Worm (Caenorhabditis elegans): ENCODE results near the gene D2096.13.

- no peak for TF ChIP-seq tbx-11 (GFP tag; IDR thresholded peaks at IDR 0.05)
- no peak for TF ChIP-seq hmg-4 (GFP tag; optimal IDR thresholded peaks at IDR 0.05)
- TF ChIP-seq ets-7 (tag; optimal IDR thresholded peaks at IDR 0.05), result no peak
- TF ChIP-seq flt-1 (GFP tag; IDR thresholded peaks at IDR 0.05), result no peak
- no peak for TF ChIP-seq scrt-1 (GFP tag; IDR thresholded peaks at IDR 0.05)
- no peak for TF ChIP-seq tbx-37 (GFP tag; conservative IDR thresholded peaks at IDR 0.05)
- no peak for TF ChIP-seq ama-1 (optimal IDR thresholded peaks at IDR 0.05)
- TF ChIP-seq hnd-1 (tag; optimal IDR thresholded peaks at IDR 0.05), result no peak
- TF ChIP-seq pes-1 (GFP tag; IDR thresholded peaks at IDR 0.05), result no peak
Observed at ce11 chrIV:8369135-8369534, 10.7 kb upstream of the D2096.13 start, which contains the start of gene D2096.6.
